Worm (Caenorhabditis elegans) whole organism, mixed stage, embryonic: ENCODE data around the gene tbh-1.

Source experiments
- ceh-43 ChIP-seq: fragments of 200-800 bp; sonication (Bioruptor generic); optimal IDR thresholded peaks from 2 replicates; lab custom pipeline; 2018; ENCODE audit warnings: mild to moderate bottlenecking, missing genetic modification characterization, moderate library complexity, missing compliant biosample characterization
- ces-1 ChIP-seq: fragments of 150-350 bp; optimal IDR thresholded peaks from 2 replicates; lab custom pipeline; 2014; ENCODE audit warnings: missing biosample characterization, missing genetic modification reagents, missing genetic modification characterization
- flh-1 ChIP-seq: fragments of 200-800 bp; sonication (Bioruptor generic); optimal IDR thresholded peaks from 2 replicates; lab custom pipeline; 2018; ENCODE audit warnings: mild to moderate bottlenecking, missing genetic modification characterization, moderate library complexity, missing compliant biosample characterization
- mep-1 ChIP-seq: fragments of 150-350 bp; optimal IDR thresholded peaks from 2 replicates; lab custom pipeline; 2017; ENCODE audit warnings: missing biosample characterization, missing genetic modification reagents, missing genetic modification characterization, inconsistent platforms
- mls-2 ChIP-seq: sonication (generic microtip); optimal IDR thresholded peaks from 2 replicates; lab custom pipeline; 2016; ENCODE audit warnings: mild to moderate bottlenecking, missing genetic modification characterization, moderate library complexity, missing compliant biosample characterization
- nhr-12 ChIP-seq: fragments of 150-350 bp; optimal IDR thresholded peaks from 2 replicates; lab custom pipeline; 2014; ENCODE audit warnings: missing biosample characterization, missing genetic modification characterization
- nhr-237 ChIP-seq: fragments of 150-350 bp; optimal IDR thresholded peaks from 2 replicates; lab custom pipeline; 2014; ENCODE audit warnings: missing biosample characterization, missing genetic modification characterization
- nhr-28 ChIP-seq: fragments of 150-350 bp; optimal IDR thresholded peaks from 2 replicates; lab custom pipeline; 2014; ENCODE audit warnings: missing biosample characterization, missing genetic modification characterization
- pha-4 ChIP-seq: fragments of 150-350 bp; optimal IDR thresholded peaks from 2 replicates; lab custom pipeline; 2018; ENCODE audit warnings: missing biosample characterization, missing genetic modification reagents, missing genetic modification characterization
- snpc-4 ChIP-seq: fragments of 150-350 bp; optimal IDR thresholded peaks from 2 replicates; lab custom pipeline; 2014; ENCODE audit warnings: missing biosample characterization, missing genetic modification characterization
- tbx-8 ChIP-seq: fragments of 200-800 bp; sonication (Bioruptor generic); optimal IDR thresholded peaks from 2 replicates; lab custom pipeline; 2018; ENCODE audit warnings: mild to moderate bottlenecking, missing genetic modification characterization, moderate library complexity, missing compliant biosample characterization
- unc-39 ChIP-seq: fragments of 150-350 bp; optimal IDR thresholded peaks from 2 replicates; lab custom pipeline; 2014; ENCODE audit warnings: missing biosample characterization, missing genetic modification characterization
- unc-62 ChIP-seq: fragments of 150-350 bp; optimal IDR thresholded peaks from 2 replicates; lab custom pipeline; 2014; ENCODE audit warnings: missing biosample characterization, missing genetic modification reagents, missing genetic modification characterization
- zip-8 ChIP-seq: fragments of 150-350 bp; optimal IDR thresholded peaks from 2 replicates; lab custom pipeline; 2014; ENCODE audit warnings: missing biosample characterization, missing genetic modification characterization

ce11 chrX:15466032-15466431, 38.7 kb downstream of the tbh-1 start, which contains the start of gene sprr-1:
- TF ChIP-seq nhr-28 = no peak
- TF ChIP-seq ces-1 (GFP tag; lab: Kevin White, UChicago) = no peak
- TF ChIP-seq unc-39 (tag; lab: Kevin White, UChicago) = no peak
- no peak for TF ChIP-seq nhr-237 (tag; lab: Kevin White, UChicago)
- no peak for TF ChIP-seq snpc-4
- no peak for TF ChIP-seq nhr-12 (tag; lab: Kevin White, UChicago)
- no peak for TF ChIP-seq flh-1
- no peak for TF ChIP-seq unc-62 (GFP tag; lab: Kevin White, UChicago)
- no peak for TF ChIP-seq mep-1 (tag; lab: Kevin White, UChicago)
- no peak for TF ChIP-seq mls-2 (tag; lab: Kevin White, UChicago)
- no peak for TF ChIP-seq ceh-43
- no peak for TF ChIP-seq pha-4
- no peak for TF ChIP-seq zip-8 (tag; lab: Kevin White, UChicago)
- TF ChIP-seq tbx-8 (GFP tag; lab: Kevin White, UChicago) = no peak
